Worm (Caenorhabditis elegans): ENCODE measurements around the gene F32A5.8.

DNA sequence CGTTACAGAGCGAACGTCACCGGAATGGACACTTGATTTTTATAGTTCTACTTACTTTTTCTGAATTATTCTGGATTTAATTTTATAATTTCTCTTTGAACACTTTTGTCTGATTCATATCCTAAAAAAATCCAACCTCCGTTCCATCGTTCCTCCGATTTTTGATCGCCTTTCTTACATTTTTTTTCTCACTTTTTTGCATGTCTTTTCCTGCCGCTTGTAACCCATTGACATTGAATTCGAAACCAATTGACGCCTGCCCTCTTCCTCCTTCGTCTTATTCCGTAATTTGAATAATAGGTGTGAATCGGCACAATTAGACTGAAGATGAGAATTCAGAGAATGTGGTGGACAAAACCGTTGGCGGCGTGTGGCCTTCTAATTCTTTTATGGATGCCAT lies 10.3 kb upstream of the F32A5.8 start, which contains the start of gene skpo-3:
- no peak for TF ChIP-seq elt-2 (tag; optimal IDR thresholded peaks at IDR 0.05)
- no peak for TF ChIP-seq nhr-11 (tag; optimal IDR thresholded peaks at IDR 0.05)
- TF ChIP-seq ets-4 (tag; optimal IDR thresholded peaks at IDR 0.05) = no peak
- TF ChIP-seq gmeb-2 (tag; optimal IDR thresholded peaks at IDR 0.05) = no peak
- no peak for TF ChIP-seq hlh-13 (GFP tag; optimal IDR thresholded peaks at IDR 0.05)
